Fruit fly (Drosophila melanogaster): Measurements from ENCODE around the gene MFS3.

The MFS3 gene

DNA sequence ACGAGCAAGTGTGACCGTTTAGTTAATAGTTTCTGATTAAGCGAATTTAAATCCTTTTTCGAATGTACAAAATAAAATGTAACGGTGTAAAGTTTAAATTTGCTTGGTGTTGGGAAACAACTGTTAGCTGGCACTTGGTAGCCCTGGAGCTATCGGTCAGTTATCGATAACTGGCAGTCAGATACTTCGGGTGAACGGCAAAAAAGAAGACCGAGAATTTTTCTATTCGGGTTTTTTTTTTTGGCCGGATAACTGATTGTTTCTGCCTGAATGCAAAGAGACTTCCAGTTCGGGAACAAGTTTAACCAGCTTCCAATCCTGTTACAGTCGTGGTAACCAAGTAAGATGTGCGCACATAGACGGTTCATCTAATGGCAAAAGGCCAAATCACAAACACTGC lies 34.5 kb downstream of the MFS3 start, which contains the start of gene CG4896 (continued):
- peak; percentile 66; the same call in 2 of the 3 replicates for TF ChIP-seq CG7963 (GFP tag; IDR thresholded peaks at IDR 0.05; ENCODE audit: partially characterized antibody)
- TF ChIP-seq Ets97D (GFP tag; optimal IDR thresholded peaks at IDR 0.05), result peak; percentile 51
- TF ChIP-seq Trl (optimal IDR thresholded peaks at IDR 0.05), result no peak
- TF ChIP-seq Trl (GFP tag; optimal IDR thresholded peaks at IDR 0.05), result peak; percentile 17
- peak; percentile 64 for TF ChIP-seq Scr (GFP tag; IDR thresholded peaks at IDR 0.05; ENCODE audit: partially characterized antibody)
- TF ChIP-seq CG3281 (GFP tag; optimal IDR thresholded peaks at IDR 0.05), result no peak
- no peak for TF ChIP-seq CG3163 (GFP tag; optimal IDR thresholded peaks at IDR 0.05)
- peak; percentile 77; the same call in 1 of the 4 replicates for TF ChIP-seq chinmo (GFP tag; IDR thresholded peaks at IDR 0.05; ENCODE audit: partially characterized antibody)
- peak; percentile 71 for TF ChIP-seq CG34224 (GFP tag; IDR thresholded peaks at IDR 0.05; ENCODE audit: partially characterized antibody)
- peak; percentile 61 for TF ChIP-seq slbo (GFP tag; IDR thresholded peaks at IDR 0.05)
- no peak for TF ChIP-seq CG8765 (GFP tag; IDR thresholded peaks at IDR 0.05)
- no peak for TF ChIP-seq Hmx (GFP tag; optimal IDR thresholded peaks at IDR 0.05)
- no peak for TF ChIP-seq CG9609 (GFP tag; optimal IDR thresholded peaks at IDR 0.05)
- TF ChIP-seq ind (GFP tag; optimal IDR thresholded peaks at IDR 0.05), result no peak
- no peak for TF ChIP-seq h (optimal IDR thresholded peaks at IDR 0.05)
- TF ChIP-seq inv (GFP tag; IDR thresholded peaks at IDR 0.05; ENCODE audit: partially characterized antibody), result peak; percentile 36; the same call in 1 of the 2 replicates
- TF ChIP-seq CG10267 (tag; optimal IDR thresholded peaks at IDR 0.05), result peak; percentile 93
- peak; percentile 5 to 7 for TF ChIP-seq dpn (GFP tag; optimal IDR thresholded peaks at IDR 0.05)
- TF ChIP-seq CG10431 (GFP tag; optimal IDR thresholded peaks at IDR 0.05), result no peak
- TF ChIP-seq vvl (GFP tag; IDR thresholded peaks at IDR 0.05), result peak; percentile 63
- TF ChIP-seq oc (tag; optimal IDR thresholded peaks at IDR 0.05), result no peak
- TF ChIP-seq CG5180 (GFP tag; optimal IDR thresholded peaks at IDR 0.05), result no peak
- peak; percentile 81 for TF ChIP-seq pzg (GFP tag; optimal IDR thresholded peaks at IDR 0.05)
- TF ChIP-seq nerfin-2 (GFP tag; IDR thresholded peaks at IDR 0.05; ENCODE audit: partially characterized antibody), result peak; percentile 62
- peak; percentile 66 for TF ChIP-seq BEAF-32 (GFP tag; optimal IDR thresholded peaks at IDR 0.05)
- TF ChIP-seq CoRest (tag; optimal IDR thresholded peaks at IDR 0.05), result peak; percentile 29
- peak; percentile 83 for TF ChIP-seq Opbp (GFP tag; IDR thresholded peaks at IDR 0.05; ENCODE audit: partially characterized antibody)
- no peak for TF ChIP-seq CG10147 (GFP tag; optimal IDR thresholded peaks at IDR 0.05)
- TF ChIP-seq Abd-B (GFP tag; optimal IDR thresholded peaks at IDR 0.05), result no peak
- TF ChIP-seq zfh2 (GFP tag; optimal IDR thresholded peaks at IDR 0.05), result peak; percentile 36
- peak; percentile 48; the same call in 2 of the 3 replicates for TF ChIP-seq knrl (GFP tag; IDR thresholded peaks at IDR 0.05; ENCODE audit: partially characterized antibody)
- peak; percentile 29 for TF ChIP-seq Sin3A (optimal IDR thresholded peaks at IDR 0.05)
- TF ChIP-seq bbx (GFP tag; IDR thresholded peaks at IDR 0.05; ENCODE audit: partially characterized antibody), result peak; percentile 82
- no peak for TF ChIP-seq CG13775 (GFP tag; optimal IDR thresholded peaks at IDR 0.05)
- TF ChIP-seq Ravus (GFP tag; IDR thresholded peaks at IDR 0.05), result no peak
- peak; percentile 37 for TF ChIP-seq CG3847 (GFP tag; IDR thresholded peaks at IDR 0.05)
- TF ChIP-seq ems (GFP tag; optimal IDR thresholded peaks at IDR 0.05), result peak; percentile 28
- peak; percentile 99 for TF ChIP-seq Myb (GFP tag; optimal IDR thresholded peaks at IDR 0.05)
- TF ChIP-seq HLH4C (GFP tag; IDR thresholded peaks at IDR 0.05; ENCODE audit: partially characterized antibody), result peak; percentile 66
- TF ChIP-seq stwl (tag; optimal IDR thresholded peaks at IDR 0.05), result peak; percentile 82
- peak; percentile 61; the same call in 3 of the 4 replicates for TF ChIP-seq Dll (GFP tag; IDR thresholded peaks at IDR 0.05; ENCODE audit: partially characterized antibody)
- no peak for TF ChIP-seq lbe (GFP tag; optimal IDR thresholded peaks at IDR 0.05)
- TF ChIP-seq CG2116 (GFP tag; optimal IDR thresholded peaks at IDR 0.05), result peak; percentile 57
- peak; percentile 27; the same call in 1 of the 3 replicates for TF ChIP-seq row (GFP tag; IDR thresholded peaks at IDR 0.05)
- TF ChIP-seq CG6683 (GFP tag; optimal IDR thresholded peaks at IDR 0.05), result no peak
